Worm (Caenorhabditis elegans) whole organism, L4 larva: Measurements from ENCODE around the gene C49G7.7.

Source experiments
- F26F4.8 ChIP-seq: fragments of 200-800 bp; sonication (Bioruptor generic); conservative IDR thresholded peaks from 2 replicates; pipeline ENCODE4 v1.3.6; 2022; ENCODE audit warnings: missing genetic modification characterization, missing compliant biosample characterization
- F44E2.7 ChIP-seq: fragments of 200-800 bp; sonication (Bioruptor generic); IDR thresholded peaks from 2 replicates; pipeline ENCODE4 v2.1.2; 2022; ENCODE audit warnings: missing genetic modification characterization, missing compliant biosample characterization
- F49E8.2 ChIP-seq: sonication (generic microtip); optimal IDR thresholded peaks from 2 replicates; lab custom pipeline; 2016; ENCODE audit warnings: missing compliant biosample characterization, mild to moderate bottlenecking, missing genetic modification characterization, borderline replicate concordance
- R02D3.7 ChIP-seq: fragments of 150-350 bp; sonication (generic microtip); optimal IDR thresholded peaks from 3 replicates; lab custom pipeline; 2014; ENCODE audit warnings: missing biosample characterization, missing genetic modification characterization
- T20F7.1 ChIP-seq: fragments of 200-800 bp; sonication (Bioruptor generic); optimal IDR thresholded peaks from 2 replicates; lab custom pipeline; 2018; ENCODE audit warnings: mild to moderate bottlenecking, missing genetic modification characterization, missing compliant biosample characterization
- Y105C5A.15 ChIP-seq: fragments of 200-800 bp; sonication (Bioruptor generic); IDR thresholded peaks from 2 replicates; pipeline ENCODE4 v1.3.6; 2022; ENCODE audit warnings: missing genetic modification characterization, missing compliant biosample characterization
- aly-2 ChIP-seq: sonication (generic microtip); optimal IDR thresholded peaks from 2 replicates; lab custom pipeline; 2018; ENCODE audit warnings: missing biosample characterization, missing genetic modification characterization
- arid-1 ChIP-seq: fragments of 200-800 bp; sonication (Bioruptor generic); conservative IDR thresholded peaks from 2 replicates; pipeline ENCODE4 v1.3.6; 2022; ENCODE audit warnings: missing genetic modification reagents, missing genetic modification characterization, missing compliant biosample characterization
- ceh-32 ChIP-seq: sonication (generic microtip); optimal IDR thresholded peaks from 2 replicates; lab custom pipeline; 2016; ENCODE audit warnings: mild to moderate bottlenecking, missing genetic modification characterization, missing compliant biosample characterization; ENCODE audit not compliant: poor library complexity
- ceh-82 ChIP-seq: sonication (generic microtip); optimal IDR thresholded peaks from 2 replicates; lab custom pipeline; 2017; ENCODE audit warnings: missing biosample characterization, missing genetic modification characterization
- ces-1 ChIP-seq: fragments of 150-350 bp; sonication (generic microtip); optimal IDR thresholded peaks from 4 replicates; lab custom pipeline; 2014; ENCODE audit warnings: missing biosample characterization, missing genetic modification reagents, missing genetic modification characterization
- cey-2 ChIP-seq: sonication (generic microtip); optimal IDR thresholded peaks from 3 replicates; lab custom pipeline; 2017; ENCODE audit warnings: missing genetic modification characterization, mild to moderate bottlenecking, missing compliant biosample characterization, antibody characterized with exemption, borderline replicate concordance; ENCODE audit not compliant: insufficient read depth
- daf-19 ChIP-seq: fragments of 200-800 bp; sonication (Bioruptor generic); conservative IDR thresholded peaks from 2 replicates; pipeline ENCODE4 v1.3.6; 2022; ENCODE audit warnings: missing genetic modification characterization, missing compliant biosample characterization
- daf-8 ChIP-seq: fragments of 200-800 bp; sonication (Bioruptor generic); IDR thresholded peaks from 2 replicates; pipeline ENCODE4 v1.3.6; 2022; ENCODE audit warnings: missing genetic modification characterization, missing compliant biosample characterization
- dmd-6 ChIP-seq: fragments of 200-800 bp; sonication (Bioruptor generic); IDR thresholded peaks from 2 replicates; pipeline ENCODE4 v1.3.6; 2022; ENCODE audit warnings: missing genetic modification reagents, missing genetic modification characterization, missing compliant biosample characterization
- dmd-9 ChIP-seq: fragments of 200-800 bp; sonication (Bioruptor generic); IDR thresholded peaks from 2 replicates; pipeline ENCODE4 v1.3.6; 2022; ENCODE audit warnings: missing genetic modification reagents, missing genetic modification characterization, missing compliant biosample characterization
- duxl-1 ChIP-seq: sonication (generic microtip); optimal IDR thresholded peaks from 2 replicates; lab custom pipeline; 2016; ENCODE audit warnings: mild to moderate bottlenecking, missing genetic modification characterization, moderate library complexity, missing compliant biosample characterization; ENCODE audit not compliant: poor library complexity
- dve-1 ChIP-seq: sonication (generic microtip); optimal IDR thresholded peaks from 2 replicates; lab custom pipeline; 2017; ENCODE audit warnings: antibody characterized with exemption, mild to moderate bottlenecking, missing genetic modification characterization, missing compliant biosample characterization; ENCODE audit not compliant: insufficient read depth
- egl-43 ChIP-seq: fragments of 200-800 bp; sonication (Bioruptor generic); IDR thresholded peaks from 2 replicates; pipeline ENCODE4 v1.3.6; 2022; ENCODE audit warnings: missing genetic modification reagents, missing genetic modification characterization, missing compliant biosample characterization
- fos-1 ChIP-seq: fragments of 150-350 bp; optimal IDR thresholded peaks from 2 replicates; lab custom pipeline; 2014; ENCODE audit warnings: missing biosample characterization, missing genetic modification characterization
- hlh-11 ChIP-seq: fragments of 200-800 bp; sonication (Bioruptor generic); optimal IDR thresholded peaks from 2 replicates; lab custom pipeline; 2018; ENCODE audit warnings: mild to moderate bottlenecking, missing genetic modification characterization, missing compliant biosample characterization
- hmg-1.1 ChIP-seq: fragments of 200-800 bp; sonication (Bioruptor generic); IDR thresholded peaks from 2 replicates; pipeline ENCODE4 v1.3.6; 2022; ENCODE audit warnings: missing genetic modification reagents, missing genetic modification characterization, missing compliant biosample characterization
- lim-7 ChIP-seq: fragments of 200-800 bp; sonication (Bioruptor generic); IDR thresholded peaks from 2 replicates; pipeline ENCODE4 v1.3.6; 2022; ENCODE audit warnings: missing genetic modification characterization, missing compliant biosample characterization
- lin-29 ChIP-seq: fragments of 200-800 bp; sonication (Bioruptor generic); IDR thresholded peaks from 2 replicates; pipeline ENCODE4 v1.3.6; 2022; ENCODE audit warnings: missing genetic modification reagents, missing genetic modification characterization, missing compliant biosample characterization
- lin-38 ChIP-seq: fragments of 200-800 bp; sonication (Bioruptor generic); IDR thresholded peaks from 2 replicates; pipeline ENCODE4 v1.3.6; 2022; ENCODE audit warnings: missing genetic modification reagents, missing genetic modification characterization, missing compliant biosample characterization
- lin-39 ChIP-seq: fragments of 150-350 bp; optimal IDR thresholded peaks from 2 replicates; lab custom pipeline; 2014; ENCODE audit warnings: missing biosample characterization, missing genetic modification reagents, missing genetic modification characterization
- madf-9 ChIP-seq: fragments of 200-800 bp; sonication (Bioruptor generic); conservative IDR thresholded peaks from 2 replicates; pipeline ENCODE4 v1.3.6; 2022; ENCODE audit warnings: missing genetic modification reagents, missing genetic modification characterization, missing compliant biosample characterization
- mdt-29 ChIP-seq: fragments of 200-800 bp; sonication (Bioruptor generic); IDR thresholded peaks from 2 replicates; pipeline ENCODE4 v1.3.6; 2022; ENCODE audit warnings: missing genetic modification reagents, missing genetic modification characterization, missing compliant biosample characterization
- mep-1 ChIP-seq: fragments of 150-350 bp; sonication (generic microtip); optimal IDR thresholded peaks from 3 replicates; lab custom pipeline; 2014; ENCODE audit warnings: missing biosample characterization, missing genetic modification characterization
- mes-2 ChIP-seq: sonication (generic microtip); optimal IDR thresholded peaks from 2 replicates; lab custom pipeline; 2016; ENCODE audit warnings: missing genotype, mild to moderate bottlenecking, missing genetic modification characterization, missing compliant biosample characterization; ENCODE audit not compliant: poor library complexity, severe bottlenecking
- nhr-10 ChIP-seq: fragments of 150-350 bp; optimal IDR thresholded peaks from 2 replicates; lab custom pipeline; 2014; ENCODE audit warnings: missing biosample characterization, missing genetic modification characterization
- nhr-102 ChIP-seq: sonication (generic microtip); optimal IDR thresholded peaks from 2 replicates; lab custom pipeline; 2016; ENCODE audit warnings: mild to moderate bottlenecking, missing genetic modification characterization, moderate library complexity, missing compliant biosample characterization
- nhr-111 ChIP-seq: fragments of 200-800 bp; sonication (Bioruptor generic); optimal IDR thresholded peaks from 2 replicates; lab custom pipeline; 2018; ENCODE audit warnings: mild to moderate bottlenecking, missing genetic modification characterization, missing compliant biosample characterization
- nhr-28 ChIP-seq: fragments of 150-350 bp; optimal IDR thresholded peaks from 2 replicates; lab custom pipeline; 2014; ENCODE audit warnings: missing biosample characterization, missing genetic modification characterization
- nhr-48 ChIP-seq: sonication (generic microtip); optimal IDR thresholded peaks from 2 replicates; lab custom pipeline; 2016; ENCODE audit warnings: mild to moderate bottlenecking, missing genetic modification characterization, missing compliant biosample characterization
- nhr-76 ChIP-seq: fragments of 150-350 bp; optimal IDR thresholded peaks from 2 replicates; lab custom pipeline; 2014; ENCODE audit warnings: missing biosample characterization, missing genetic modification characterization
- pha-4 ChIP-seq, 2 experiments: fragments of 150-350 bp in 1 of 2; fragments of 200-800 bp in 1 of 2; sonication (Bioruptor generic) in 1 of 2; IDR thresholded peaks in 1 of 2; optimal IDR thresholded peaks in 1 of 2; 2 replicates each; pipeline versions ENCODE4 v1.3.6 to Lab custom; 2014 to 2022; ENCODE audit warnings: missing genetic modification characterization in 2 of 2, missing genetic modification reagents in 2 of 2, missing biosample characterization in 1 of 2, missing compliant biosample characterization in 1 of 2
- php-3 ChIP-seq: fragments of 200-800 bp; sonication (Bioruptor generic); IDR thresholded peaks from 2 replicates; pipeline ENCODE4 v1.3.6; 2022; ENCODE audit warnings: missing genetic modification reagents, missing genetic modification characterization, missing compliant biosample characterization
- rbr-2 ChIP-seq: sonication (generic microtip); optimal IDR thresholded peaks from 2 replicates; lab custom pipeline; 2016; ENCODE audit warnings: missing genotype, missing genetic modification characterization, missing compliant biosample characterization
- set-16 ChIP-seq: fragments of 200-800 bp; sonication (Bioruptor generic); IDR thresholded peaks from 2 replicates; pipeline ENCODE4 v1.3.6; 2022; ENCODE audit warnings: missing genetic modification reagents, missing genetic modification characterization, missing compliant biosample characterization
- skn-1 ChIP-seq: fragments of 150-350 bp; optimal IDR thresholded peaks from 2 replicates; lab custom pipeline; 2014; ENCODE audit warnings: missing biosample characterization, missing genetic modification characterization
- snpc-4 ChIP-seq: fragments of 150-350 bp; optimal IDR thresholded peaks from 2 replicates; lab custom pipeline; 2014; ENCODE audit warnings: missing biosample characterization, missing genetic modification characterization
- spr-1 ChIP-seq: sonication (generic microtip); optimal IDR thresholded peaks from 2 replicates; lab custom pipeline; 2016; ENCODE audit warnings: mild to moderate bottlenecking, missing genetic modification characterization, missing compliant biosample characterization
- spr-3 ChIP-seq: fragments of 200-800 bp; sonication (Bioruptor generic); optimal IDR thresholded peaks from 2 replicates; lab custom pipeline; 2018; ENCODE audit warnings: mild to moderate bottlenecking, missing genetic modification characterization, missing compliant biosample characterization
- tag-97 ChIP-seq: fragments of 200-800 bp; sonication (Bioruptor generic); IDR thresholded peaks from 2 replicates; pipeline ENCODE4 v1.3.6; 2022; ENCODE audit warnings: missing genetic modification characterization, missing compliant biosample characterization
- unc-130 ChIP-seq: sonication (generic microtip); optimal IDR thresholded peaks from 2 replicates; lab custom pipeline; 2016; ENCODE audit warnings: missing genetic modification reagents, missing genetic modification characterization, missing compliant biosample characterization
- unc-39 ChIP-seq: sonication (generic microtip); optimal IDR thresholded peaks from 2 replicates; lab custom pipeline; 2017; ENCODE audit warnings: missing biosample characterization, missing genetic modification characterization
- zag-1 ChIP-seq: fragments of 150-350 bp; optimal IDR thresholded peaks from 2 replicates; lab custom pipeline; 2014; ENCODE audit warnings: missing biosample characterization, missing genetic modification characterization
- zfp-3 ChIP-seq: fragments of 200-800 bp; sonication (Bioruptor generic); conservative IDR thresholded peaks from 2 replicates; pipeline ENCODE4 v1.3.6; 2022; ENCODE audit warnings: missing genetic modification reagents, missing genetic modification characterization, missing compliant biosample characterization
- zip-2 ChIP-seq: fragments of 150-350 bp; optimal IDR thresholded peaks from 2 replicates; lab custom pipeline; 2014; ENCODE audit warnings: missing biosample characterization, missing genetic modification characterization
- ztf-11 ChIP-seq: fragments of 150-350 bp; optimal IDR thresholded peaks from 2 replicates; lab custom pipeline; 2014; ENCODE audit warnings: missing biosample characterization, missing genetic modification characterization

C49G7.7 gene

DNA sequence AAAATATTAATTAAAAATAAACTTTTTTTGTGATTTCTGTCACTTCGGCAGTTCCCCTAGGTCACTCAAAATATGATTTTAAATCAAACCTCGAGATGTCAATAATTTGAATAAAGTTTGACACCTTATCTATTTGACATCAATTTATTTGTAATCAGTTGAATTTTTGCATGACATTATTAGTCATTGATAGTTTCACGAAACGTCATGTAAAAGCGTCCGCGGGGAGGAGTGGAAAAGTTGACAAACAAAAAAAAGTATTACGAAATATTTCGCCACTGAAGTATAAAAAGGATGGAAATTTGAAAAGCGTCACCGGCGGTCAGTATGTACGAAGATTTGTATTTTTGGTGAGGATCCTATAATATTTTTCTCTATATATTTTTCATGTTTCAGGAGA, 9.5 kb upstream of the C49G7.7 start, which contains the start of gene K09D9.1:
Gene K09D9.1, plus strand, starts transcription at position 271 of the 400 bp plus-strand sequence.
- TF ChIP-seq lin-39 (tag; lab: Kevin White, UChicago), result no peak
- TF ChIP-seq daf-19 (GFP tag; lab: Robert Waterston, UW), result no peak
- no peak for TF ChIP-seq F26F4.8
- no peak for TF ChIP-seq mep-1
- no peak for TF ChIP-seq unc-39 (tag; lab: Kevin White, UChicago)
- TF ChIP-seq zag-1 (tag; lab: Kevin White, UChicago), result no peak
- TF ChIP-seq R02D3.7, result no peak
- no peak for TF ChIP-seq arid-1 (GFP tag; lab: Robert Waterston, UW)
- TF ChIP-seq dmd-9 (GFP tag; lab: Robert Waterston, UW), result no peak
- TF ChIP-seq lim-7 (GFP tag; lab: Robert Waterston, UW), result no peak
- TF ChIP-seq F44E2.7 (GFP tag; lab: Robert Waterston, UW), result no peak
- no peak for TF ChIP-seq daf-8 (GFP tag; lab: Robert Waterston, UW)
- no peak for TF ChIP-seq lin-38 (GFP tag; lab: Robert Waterston, UW)
- TF ChIP-seq ztf-11 (tag; lab: Kevin White, UChicago), result no peak
- no peak for TF ChIP-seq cey-2
- TF ChIP-seq skn-1, result no peak
- no peak for TF ChIP-seq Y105C5A.15
- TF ChIP-seq F49E8.2 (tag; lab: Kevin White, UChicago), result no peak
- no peak for TF ChIP-seq spr-1 (tag; lab: Kevin White, UChicago)
- peak; percentile 66 for TF ChIP-seq nhr-102 (tag; lab: Kevin White, UChicago)
- no peak for TF ChIP-seq snpc-4 (tag; lab: Kevin White, UChicago)
- TF ChIP-seq php-3 (GFP tag; lab: Robert Waterston, UW), result peak; percentile 78
- TF ChIP-seq ceh-82 (tag; lab: Kevin White, UChicago), result no peak
- peak; percentile 45 for TF ChIP-seq nhr-48 (tag; lab: Kevin White, UChicago)
- no peak for TF ChIP-seq nhr-76
- TF ChIP-seq tag-97 (GFP tag; lab: Robert Waterston, UW), result no peak
- TF ChIP-seq egl-43 (GFP tag; lab: Robert Waterston, UW), result no peak
- no peak for TF ChIP-seq ces-1 (GFP tag; lab: Kevin White, UChicago)
- no peak for TF ChIP-seq rbr-2 (tag; lab: Kevin White, UChicago)
- TF ChIP-seq nhr-111 (GFP tag; lab: Kevin White, UChicago), result no peak
- TF ChIP-seq nhr-10, result no peak
- TF ChIP-seq zip-2, result peak; percentile 95
- TF ChIP-seq hmg-1.1 (GFP tag; lab: Robert Waterston, UW), result no peak
- TF ChIP-seq nhr-28, result peak; percentile 81
- peak; percentile 38; the same call in 1 of the 2 replicates for TF ChIP-seq pha-4 (GFP tag; IDR thresholded peaks at IDR 0.05; lab: Robert Waterston, UW)
- peak; percentile 29 for TF ChIP-seq pha-4 (tag; optimal IDR thresholded peaks at IDR 0.05; lab: Kevin White, UChicago)
- no peak for TF ChIP-seq mdt-29
- TF ChIP-seq lin-29, result no peak
- peak; percentile 84 for TF ChIP-seq hlh-11
- peak; percentile 97 for TF ChIP-seq dmd-6
- TF ChIP-seq dve-1 (tag; lab: Kevin White, UChicago), result peak; percentile 93
- TF ChIP-seq zfp-3 (GFP tag; lab: Robert Waterston, UW), result no peak
- TF ChIP-seq mes-2 (tag; lab: Kevin White, UChicago), result no peak
- TF ChIP-seq aly-2 (tag; lab: Kevin White, UChicago), result no peak
- TF ChIP-seq madf-9 (GFP tag; lab: Robert Waterston, UW), result no peak
- no peak for TF ChIP-seq spr-3 (GFP tag; lab: Kevin White, UChicago)
- TF ChIP-seq unc-130 (GFP tag; lab: Kevin White, UChicago), result no peak
- peak; percentile 70 for TF ChIP-seq T20F7.1 (GFP tag; lab: Kevin White, UChicago)
- no peak for TF ChIP-seq ceh-32 (tag; lab: Kevin White, UChicago)
- no peak for TF ChIP-seq set-16 (GFP tag; lab: Robert Waterston, UW)
- TF ChIP-seq fos-1 (tag; lab: Kevin White, UChicago), result no peak
- TF ChIP-seq duxl-1 (tag; lab: Kevin White, UChicago), result no peak
